Worm (Caenorhabditis elegans) whole organism, late embryonic: ENCODE data around the gene sru-38.

Source experiments
- C08G9.2 ChIP-seq: sonication (generic microtip); optimal IDR thresholded peaks from 2 replicates; lab custom pipeline; 2016; ENCODE audit warnings: mild to moderate bottlenecking, missing genetic modification characterization, moderate library complexity, missing compliant biosample characterization
- C38D4.7 ChIP-seq: fragments of 200-800 bp; sonication (Bioruptor generic); optimal IDR thresholded peaks from 2 replicates; lab custom pipeline; 2018; ENCODE audit warnings: mild to moderate bottlenecking, missing genetic modification characterization, moderate library complexity, missing compliant biosample characterization
- F13H6.1 ChIP-seq: sonication (generic microtip); optimal IDR thresholded peaks from 2 replicates; lab custom pipeline; 2016; ENCODE audit warnings: missing genetic modification characterization, missing compliant biosample characterization
- K02D7.2 ChIP-seq: sonication (generic microtip); optimal IDR thresholded peaks from 2 replicates; lab custom pipeline; 2017; ENCODE audit warnings: mild to moderate bottlenecking, missing genetic modification characterization, missing compliant biosample characterization
- Y22D7AL.16 ChIP-seq: sonication (generic microtip); optimal IDR thresholded peaks from 2 replicates; lab custom pipeline; 2016; ENCODE audit warnings: missing genetic modification characterization, missing compliant biosample characterization
- ahr-1 ChIP-seq: sonication (generic microtip); optimal IDR thresholded peaks from 2 replicates; lab custom pipeline; 2016; ENCODE audit warnings: missing genetic modification characterization, missing compliant biosample characterization
- ceh-14 ChIP-seq: sonication (generic microtip); optimal IDR thresholded peaks from 2 replicates; lab custom pipeline; 2016; ENCODE audit warnings: missing genotype, missing genetic modification characterization, missing compliant biosample characterization
- ceh-22 ChIP-seq: sonication (generic microtip); optimal IDR thresholded peaks from 2 replicates; lab custom pipeline; 2017; ENCODE audit warnings: missing biosample characterization, missing genetic modification characterization
- ceh-24 ChIP-seq: sonication (generic microtip); optimal IDR thresholded peaks from 2 replicates; lab custom pipeline; 2016; ENCODE audit warnings: mild to moderate bottlenecking, missing genetic modification characterization, missing compliant biosample characterization
- ceh-30 ChIP-seq: fragments of 150-350 bp; optimal IDR thresholded peaks from 2 replicates; lab custom pipeline; 2014; ENCODE audit warnings: missing biosample characterization, missing genetic modification characterization
- ceh-48 ChIP-seq: sonication (generic microtip); optimal IDR thresholded peaks from 2 replicates; lab custom pipeline; 2016; ENCODE audit warnings: missing genetic modification characterization, inconsistent platforms, missing compliant biosample characterization
- ceh-6 ChIP-seq: fragments of 200-800 bp; sonication (Bioruptor generic); optimal IDR thresholded peaks from 2 replicates; lab custom pipeline; 2018; ENCODE audit warnings: mild to moderate bottlenecking, missing genetic modification characterization, missing compliant biosample characterization
- che-1 ChIP-seq: sonication (generic microtip); optimal IDR thresholded peaks from 2 replicates; lab custom pipeline; 2016; ENCODE audit warnings: mild to moderate bottlenecking, missing genetic modification characterization, missing compliant biosample characterization
- dmd-4 ChIP-seq: sonication (generic microtip); optimal IDR thresholded peaks from 2 replicates; lab custom pipeline; 2016; ENCODE audit warnings: borderline replicate concordance, missing genetic modification characterization, missing compliant biosample characterization
- elt-2 ChIP-seq: sonication (generic microtip); optimal IDR thresholded peaks from 2 replicates; lab custom pipeline; 2016; ENCODE audit warnings: missing genetic modification reagents, missing genetic modification characterization, missing compliant biosample characterization
- eyg-1 ChIP-seq: sonication (generic microtip); optimal IDR thresholded peaks from 2 replicates; lab custom pipeline; 2016; ENCODE audit warnings: missing genotype, missing genetic modification characterization, missing compliant biosample characterization
- fkh-6 ChIP-seq: sonication (generic microtip); optimal IDR thresholded peaks from 2 replicates; lab custom pipeline; 2016; ENCODE audit warnings: missing genetic modification characterization, missing compliant biosample characterization
- hlh-13 ChIP-seq: fragments of 200-800 bp; sonication (Bioruptor generic); optimal IDR thresholded peaks from 2 replicates; lab custom pipeline; 2018; ENCODE audit warnings: mild to moderate bottlenecking, missing genetic modification characterization, missing compliant biosample characterization
- hlh-6 ChIP-seq: sonication (generic microtip); optimal IDR thresholded peaks from 2 replicates; lab custom pipeline; 2016; ENCODE audit warnings: missing genotype, missing genetic modification characterization, missing compliant biosample characterization
- hlh-8 ChIP-seq: sonication (generic microtip); optimal IDR thresholded peaks from 2 replicates; lab custom pipeline; 2016; ENCODE audit warnings: missing genotype, missing genetic modification characterization, missing compliant biosample characterization
- lim-6 ChIP-seq: sonication (generic microtip); optimal IDR thresholded peaks from 2 replicates; lab custom pipeline; 2016; ENCODE audit warnings: missing genetic modification characterization, missing compliant biosample characterization
- madf-2 ChIP-seq: sonication (generic microtip); optimal IDR thresholded peaks from 2 replicates; lab custom pipeline; 2017; ENCODE audit warnings: missing genetic modification characterization, missing compliant biosample characterization
- mec-3 ChIP-seq: sonication (generic microtip); optimal IDR thresholded peaks from 2 replicates; lab custom pipeline; 2016; ENCODE audit warnings: borderline replicate concordance, missing genetic modification characterization, missing compliant biosample characterization
- nfya-1 ChIP-seq: sonication (generic microtip); optimal IDR thresholded peaks from 2 replicates; lab custom pipeline; 2017; ENCODE audit warnings: missing genetic modification characterization, mild to moderate bottlenecking, missing compliant biosample characterization, antibody characterized with exemption, moderate library complexity
- nhr-11 ChIP-seq: fragments of 150-350 bp; optimal IDR thresholded peaks from 2 replicates; lab custom pipeline; 2014; ENCODE audit warnings: missing biosample characterization, missing genetic modification characterization
- npax-4 ChIP-seq: sonication (generic microtip); optimal IDR thresholded peaks from 2 replicates; lab custom pipeline; 2016; ENCODE audit warnings: missing genetic modification characterization, missing compliant biosample characterization
- pag-3 ChIP-seq: sonication (generic microtip); optimal IDR thresholded peaks from 2 replicates; lab custom pipeline; 2016; ENCODE audit warnings: missing compliant biosample characterization, missing genetic modification characterization, borderline replicate concordance
- pax-1 ChIP-seq: fragments of 150-350 bp; optimal IDR thresholded peaks from 2 replicates; lab custom pipeline; 2014; ENCODE audit warnings: missing biosample characterization, missing genetic modification characterization
- pha-4 ChIP-seq: fragments of 150-350 bp; optimal IDR thresholded peaks from 2 replicates; lab custom pipeline; 2018; ENCODE audit warnings: missing biosample characterization, missing genetic modification reagents, missing genetic modification characterization
- pqm-1 ChIP-seq: sonication (generic microtip); optimal IDR thresholded peaks from 2 replicates; lab custom pipeline; 2016; ENCODE audit warnings: missing genetic modification characterization, missing compliant biosample characterization
- pros-1 ChIP-seq: fragments of 150-350 bp; optimal IDR thresholded peaks from 2 replicates; lab custom pipeline; 2014; ENCODE audit warnings: missing biosample characterization, missing genetic modification reagents, missing genetic modification characterization
- sdc-2 ChIP-seq: sonication (generic microtip); optimal IDR thresholded peaks from 2 replicates; lab custom pipeline; 2016; ENCODE audit warnings: missing genotype, missing genetic modification characterization, missing compliant biosample characterization
- syd-9 ChIP-seq: sonication (generic microtip); optimal IDR thresholded peaks from 2 replicates; lab custom pipeline; 2016; ENCODE audit warnings: mild to moderate bottlenecking, missing genetic modification characterization, moderate library complexity, missing compliant biosample characterization
- tbx-2 ChIP-seq: sonication (generic microtip); optimal IDR thresholded peaks from 2 replicates; lab custom pipeline; 2016; ENCODE audit warnings: missing genetic modification characterization, missing compliant biosample characterization
- ttx-3 ChIP-seq: sonication (generic microtip); optimal IDR thresholded peaks from 2 replicates; lab custom pipeline; 2016; ENCODE audit warnings: missing genetic modification reagents, missing genetic modification characterization, missing compliant biosample characterization
- zip-5 ChIP-seq: sonication (generic microtip); optimal IDR thresholded peaks from 2 replicates; lab custom pipeline; 2016; ENCODE audit warnings: missing genetic modification characterization, missing compliant biosample characterization
- ztf-16 ChIP-seq: sonication (generic microtip); optimal IDR thresholded peaks from 2 replicates; lab custom pipeline; 2017; ENCODE audit warnings: missing genetic modification characterization, missing compliant biosample characterization

sru-38 gene

DNA sequence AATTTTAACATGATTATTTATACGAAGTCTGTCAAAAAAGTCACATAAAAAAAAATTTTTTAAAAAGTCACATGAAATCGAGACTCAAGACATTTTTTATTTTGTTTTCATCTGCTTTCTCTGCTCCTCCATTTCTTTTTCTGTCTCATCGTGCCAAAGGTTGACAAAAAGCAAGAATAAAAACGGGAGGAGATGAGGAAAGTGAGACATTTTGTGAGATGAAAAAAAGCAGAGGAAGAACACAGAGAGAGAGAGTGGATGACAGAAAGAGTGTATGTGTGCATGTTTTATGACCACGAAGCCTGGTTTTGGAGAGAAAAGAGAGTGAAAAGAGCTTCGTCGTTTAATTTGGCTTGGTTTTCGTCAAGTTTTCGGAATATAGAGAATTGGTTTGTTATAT, 18.0 kb upstream of the sru-38 start:
- TF ChIP-seq sdc-2 (tag; lab: Kevin White, UChicago) (no peak), madf-2 (no peak)

DNA sequence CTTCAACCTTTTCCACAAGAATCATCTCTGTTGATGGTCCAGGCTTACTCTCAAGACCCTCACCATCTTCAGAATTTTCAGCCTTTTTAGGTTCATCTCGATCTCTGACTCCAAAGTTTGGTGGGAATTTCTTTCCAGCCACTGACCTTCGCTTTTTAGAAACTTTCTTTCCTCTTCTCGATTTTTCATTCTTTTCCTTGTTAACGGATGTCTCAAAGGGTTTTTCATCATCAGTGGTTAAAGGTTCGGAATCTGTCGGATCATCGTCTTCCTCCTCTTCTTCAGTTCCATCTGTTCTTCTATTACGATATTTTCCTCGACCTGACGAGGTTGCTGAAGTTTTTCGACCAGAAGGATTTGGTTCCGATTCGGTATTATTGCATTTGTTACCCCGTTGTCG, 12.7 kb upstream of the sru-38 start:
- TF ChIP-seq pha-4 (tag; lab: Kevin White, UChicago), result no peak
- no peak for TF ChIP-seq hlh-8
- no peak for TF ChIP-seq pag-3 (tag; lab: Kevin White, UChicago)
- TF ChIP-seq npax-4 (tag; lab: Kevin White, UChicago), result no peak
- TF ChIP-seq nfya-1 (tag; lab: Kevin White, UChicago), result no peak
- TF ChIP-seq che-1, result no peak
- TF ChIP-seq ceh-30 (tag; lab: Kevin White, UChicago), result no peak
- TF ChIP-seq ceh-48 (tag; lab: Kevin White, UChicago), result no peak
- TF ChIP-seq ahr-1, result no peak
- TF ChIP-seq zip-5 (tag; lab: Kevin White, UChicago), result no peak
- no peak for TF ChIP-seq Y22D7AL.16 (tag; lab: Kevin White, UChicago)
- TF ChIP-seq hlh-13 (GFP tag; lab: Kevin White, UChicago), result no peak
- no peak for TF ChIP-seq ceh-6 (GFP tag; lab: Kevin White, UChicago)
- TF ChIP-seq dmd-4, result no peak
- no peak for TF ChIP-seq K02D7.2
- no peak for TF ChIP-seq sdc-2 (tag; lab: Kevin White, UChicago)
- TF ChIP-seq C38D4.7, result no peak

DNA sequence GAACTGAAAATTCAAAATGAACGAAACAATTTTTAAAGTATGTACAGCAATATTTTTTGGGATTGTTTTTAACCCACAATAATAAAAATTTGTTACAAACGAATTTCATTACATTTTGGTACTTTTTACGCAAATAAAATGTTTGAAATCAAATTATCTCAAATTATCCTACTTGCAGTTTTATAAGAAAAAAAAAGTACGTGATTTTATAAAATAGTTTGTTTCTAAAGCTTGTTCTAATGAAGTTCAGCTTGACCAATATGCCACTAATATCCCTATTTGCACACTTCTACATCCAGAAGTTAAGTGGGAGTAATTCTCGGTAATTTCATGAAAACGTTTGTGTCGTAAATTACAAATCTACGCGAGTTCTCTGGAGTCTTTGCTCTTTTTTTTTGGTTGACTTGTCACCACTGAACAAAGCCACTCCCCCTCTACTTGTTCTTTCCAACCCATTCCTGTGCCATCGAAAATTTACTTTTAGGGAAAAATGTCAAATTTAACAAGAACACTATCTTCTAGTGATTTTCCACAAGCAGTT, 7.6 kb upstream of the sru-38 start, which contains the start of gene sru-8:
sru-8 (plus strand) TSS at position 491 of the 541 bp plus-strand sequence.
- TF ChIP-seq ceh-22 (tag; lab: Kevin White, UChicago) (no peak), ttx-3 (no peak), eyg-1 (tag; lab: Kevin White, UChicago) (no peak), zip-5 (tag; lab: Kevin White, UChicago) (no peak), pax-1 (tag; lab: Kevin White, UChicago) (no peak), C08G9.2 (tag; lab: Kevin White, UChicago) (no peak), ceh-30 (tag; lab: Kevin White, UChicago) (no peak), elt-2 (tag; lab: Kevin White, UChicago) (no peak), dmd-4 (no peak), npax-4 (tag; lab: Kevin White, UChicago) (no peak), hlh-13 (GFP tag; lab: Kevin White, UChicago) (no peak), syd-9 (tag; lab: Kevin White, UChicago) (no peak), pqm-1 (no peak)

DNA sequence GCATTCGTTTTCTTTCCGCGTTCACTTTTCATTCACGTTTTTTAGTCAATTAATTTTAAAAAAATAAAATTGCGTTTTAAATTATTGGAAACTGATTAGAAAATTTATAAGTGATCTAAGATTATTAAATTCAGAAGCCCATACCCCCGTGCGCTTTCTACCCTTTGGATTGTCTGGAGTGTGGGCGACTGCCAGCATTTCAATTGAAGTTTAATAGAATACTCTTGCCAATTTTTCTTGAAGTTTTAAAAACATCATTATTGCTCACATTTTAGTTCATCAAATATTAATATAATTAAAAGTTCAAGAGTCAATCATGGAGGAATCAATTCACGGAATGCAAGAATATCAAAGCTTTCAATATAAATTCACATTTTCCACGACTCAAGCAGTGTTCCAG, 5.5 kb upstream of the sru-38 start, which contains the start of gene sru-36:
sru-36 (plus strand) TSS at position 301 of the 400 bp plus-strand sequence.
- TF ChIP-seq C38D4.7 (no peak), syd-9 (tag; lab: Kevin White, UChicago) (no peak), ahr-1 (no peak), F13H6.1 (tag; lab: Kevin White, UChicago) (no peak), mec-3 (no peak), ceh-24 (no peak), nhr-11 (tag; lab: Kevin White, UChicago) (no peak)

DNA sequence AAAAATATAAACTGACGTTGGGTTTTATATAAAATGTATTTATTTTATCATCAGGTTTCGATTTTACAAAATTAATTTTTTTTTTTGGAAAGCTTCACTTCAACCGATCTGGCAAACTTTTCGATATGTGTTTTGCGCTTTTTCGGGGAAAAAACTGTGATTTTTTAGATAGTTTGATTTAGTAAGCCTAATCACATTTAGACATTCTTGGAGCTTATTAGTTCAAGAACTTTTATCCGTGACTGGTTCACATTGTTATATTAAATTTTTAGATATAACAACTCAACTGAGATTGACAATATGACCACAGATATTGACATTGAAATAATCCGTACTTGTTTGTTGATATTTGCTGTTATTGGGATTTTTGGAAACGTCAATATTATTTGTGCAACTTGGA, 1.8 kb upstream of the sru-38 start, which contains the start of gene srsx-21:
srsx-21 (plus strand) TSS at position 301 of the 400 bp plus-strand sequence.
- TF ChIP-seq syd-9 (tag; lab: Kevin White, UChicago) (no peak), pros-1 (tag; lab: Kevin White, UChicago) (no peak), lim-6 (no peak), fkh-6 (tag; lab: Kevin White, UChicago) (no peak), ceh-14 (no peak), K02D7.2 (no peak), Y22D7AL.16 (tag; lab: Kevin White, UChicago) (no peak), ztf-16 (tag; lab: Kevin White, UChicago) (no peak), ceh-24 (no peak), hlh-6 (no peak), ceh-30 (tag; lab: Kevin White, UChicago) (no peak), tbx-2 (no peak)
